Fruit fly (Drosophila melanogaster): Measurements from ENCODE around the gene oaf.
A peak's percentile ranks its signal among the peaks of the same experiment; 100 is the strongest.

oaf gene

DNA sequence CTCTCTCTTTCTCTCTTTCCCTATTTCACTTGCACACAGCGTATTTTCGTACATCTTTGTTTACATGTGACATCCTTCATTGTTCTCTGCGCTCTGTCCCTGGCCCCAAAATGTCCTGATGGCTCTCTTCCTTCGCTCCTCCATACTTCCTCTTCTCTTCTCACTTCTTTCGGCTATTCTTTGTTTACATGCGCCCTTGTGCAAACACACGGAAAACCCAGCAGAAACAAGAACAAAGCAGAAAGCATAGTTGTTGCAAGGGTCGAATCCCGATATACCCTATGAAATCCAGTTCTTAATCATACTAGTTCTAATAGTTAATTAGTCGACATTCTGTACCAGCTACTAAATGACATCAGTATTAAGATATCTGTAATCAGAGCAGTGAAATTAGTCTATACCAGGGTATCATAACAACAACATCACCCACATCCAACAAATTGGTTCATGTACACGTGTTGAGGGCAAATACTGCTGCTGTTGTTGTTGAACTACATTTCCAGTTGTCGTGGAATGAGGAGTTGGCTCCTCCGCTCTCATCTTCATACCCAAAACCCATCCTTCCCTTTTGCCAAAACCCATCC, 1.9 kb downstream of the oaf start (continued):
- TF ChIP-seq CG11247 (GFP tag; IDR thresholded peaks at IDR 0.05) (no peak), CG10147 (GFP tag; optimal IDR thresholded peaks at IDR 0.05) (peak; percentile 34), CG4424 (GFP tag; optimal IDR thresholded peaks at IDR 0.05) (peak; percentile 13), CG4854 (GFP tag; optimal IDR thresholded peaks at IDR 0.05) (peak; percentile 4), CG14441 (GFP tag; IDR thresholded peaks at IDR 0.05) (0 out of 2 replicates have a peak, but pooled peaks have one; percentile 7), kay (GFP tag; optimal IDR thresholded peaks at IDR 0.05) (no peak), HHEX (GFP tag; optimal IDR thresholded peaks at IDR 0.05) (peak; percentile 17), ttk (GFP tag; IDR thresholded peaks at IDR 0.05) (0 out of 2 replicates have a peak, but pooled peaks have one; percentile 25), CG14050 (GFP tag; IDR thresholded peaks at IDR 0.05) (no peak), Dad (GFP tag; optimal IDR thresholded peaks at IDR 0.05) (peak; percentile 0), dpn (GFP tag; optimal IDR thresholded peaks at IDR 0.05) (peak in 1 of 2 experiments; percentile 32), lilli (GFP tag; optimal IDR thresholded peaks at IDR 0.05) (peak; percentile 2), CG17359 (tag; optimal IDR thresholded peaks at IDR 0.05) (peak; percentile 33), CG6813 (GFP tag; optimal IDR thresholded peaks at IDR 0.05) (peak; percentile 52), CG12071 (GFP tag; optimal IDR thresholded peaks at IDR 0.05) (peak; percentile 13), CG2202 (tag; optimal IDR thresholded peaks at IDR 0.05) (peak; percentile 42), her (GFP tag; optimal IDR thresholded peaks at IDR 0.05) (peak; percentile 28), bab2 (GFP tag; optimal IDR thresholded peaks at IDR 0.05) (peak; percentile 18), CG3281 (GFP tag; optimal IDR thresholded peaks at IDR 0.05) (peak; percentile 30), wek (GFP tag; optimal IDR thresholded peaks at IDR 0.05) (peak; percentile 40), Sox102F (GFP tag; optimal IDR thresholded peaks at IDR 0.05) (peak; percentile 17), CG13123 (GFP tag; optimal IDR thresholded peaks at IDR 0.05) (peak; percentile 20), sisA (GFP tag; IDR thresholded peaks at IDR 0.05) (peak; percentile 30; the same call in 1 of the 2 replicates), CG42726 (GFP tag; IDR thresholded peaks at IDR 0.05; ENCODE audit: partially characterized antibody) (no peak), tio (GFP tag; optimal IDR thresholded peaks at IDR 0.05) (peak; percentile 64), CG14710 (tag; optimal IDR thresholded peaks at IDR 0.05) (peak; percentile 11), CG1233 (GFP tag; optimal IDR thresholded peaks at IDR 0.05) (peak; percentile 62), nom (GFP tag; optimal IDR thresholded peaks at IDR 0.05) (no peak), CG13624 (GFP tag; optimal IDR thresholded peaks at IDR 0.05) (no peak), CG6683 (GFP tag; optimal IDR thresholded peaks at IDR 0.05) (no peak), CG9609 (GFP tag; optimal IDR thresholded peaks at IDR 0.05) (peak; percentile 21), CG10959 (GFP tag; IDR thresholded peaks at IDR 0.05) (0 out of 2 replicates have a peak, but pooled peaks have one; percentile 28), slp2 (GFP tag; optimal IDR thresholded peaks at IDR 0.05) (peak; percentile 9), CG11398 (GFP tag; optimal IDR thresholded peaks at IDR 0.05) (peak; percentile 42), lab (GFP tag; optimal IDR thresholded peaks at IDR 0.05) (peak; percentile 59), CG4617 (GFP tag; optimal IDR thresholded peaks at IDR 0.05; ENCODE audit: borderline replicate concordance) (no peak), Camta (GFP tag; optimal IDR thresholded peaks at IDR 0.05) (peak; percentile 15), HLH4C (GFP tag; IDR thresholded peaks at IDR 0.05; ENCODE audit: partially characterized antibody) (no peak), CG18619 (GFP tag; optimal IDR thresholded peaks at IDR 0.05) (peak; percentile 16), repo (GFP tag; optimal IDR thresholded peaks at IDR 0.05) (peak; percentile 20), CG18599 (GFP tag; optimal IDR thresholded peaks at IDR 0.05) (peak; percentile 46), CG2875 (GFP tag; optimal IDR thresholded peaks at IDR 0.05) (peak; percentile 69), CG1024 (GFP tag; IDR thresholded peaks at IDR 0.05) (0 out of 2 replicates have a peak, but pooled peaks have one; percentile 2), CG4707 (GFP tag; optimal IDR thresholded peaks at IDR 0.05) (peak; percentile 5), CG16813 (GFP tag; IDR thresholded peaks at IDR 0.05; ENCODE audit: partially characterized antibody) (no peak), insv (GFP tag; optimal IDR thresholded peaks at IDR 0.05) (no peak), ATbp (GFP tag; optimal IDR thresholded peaks at IDR 0.05) (peak; percentile 57), CrebB (tag; optimal IDR thresholded peaks at IDR 0.05) (peak; percentile 5)
